Worm (Caenorhabditis elegans) whole organism, L2 larva: ENCODE measurements around the gene act-3.

Experiments used
- aly-2 ChIP-seq: fragments of 150-350 bp; optimal IDR thresholded peaks from 2 replicates; lab custom pipeline; 2014; ENCODE audit warnings: missing biosample characterization, missing genetic modification characterization
- ama-1 ChIP-seq: fragments of 150-350 bp; optimal IDR thresholded peaks from 2 replicates; lab custom pipeline; 2018; ENCODE audit warnings: inconsistent platforms
- ceh-82 ChIP-seq: fragments of 150-350 bp; optimal IDR thresholded peaks from 2 replicates; lab custom pipeline; 2014; ENCODE audit warnings: missing biosample characterization, missing genetic modification characterization
- egl-27 ChIP-seq: sonication (generic microtip); optimal IDR thresholded peaks from 3 replicates; lab custom pipeline; 2017; ENCODE audit warnings: missing biosample characterization, missing genetic modification reagents, missing genetic modification characterization
- nhr-129 ChIP-seq: fragments of 150-350 bp; optimal IDR thresholded peaks from 2 replicates; lab custom pipeline; 2014; ENCODE audit warnings: missing biosample characterization, missing genetic modification characterization
- nhr-237 ChIP-seq: fragments of 150-350 bp; optimal IDR thresholded peaks from 2 replicates; lab custom pipeline; 2014; ENCODE audit warnings: missing biosample characterization, missing genetic modification characterization
- nhr-25 ChIP-seq: fragments of 150-350 bp; sonication (generic microtip); optimal IDR thresholded peaks from 3 replicates; lab custom pipeline; 2014; ENCODE audit warnings: missing biosample characterization, missing genetic modification characterization
- peb-1 ChIP-seq: fragments of 150-350 bp; optimal IDR thresholded peaks from 2 replicates; lab custom pipeline; 2014; ENCODE audit warnings: missing biosample characterization, missing genetic modification characterization
- sem-4 ChIP-seq: fragments of 150-350 bp; optimal IDR thresholded peaks from 2 replicates; lab custom pipeline; 2014; ENCODE audit warnings: missing biosample characterization, missing genetic modification reagents, missing genetic modification characterization
- sma-9 ChIP-seq, 2 experiments: fragments of 150-350 bp in 1 of 2; sonication (generic microtip) in 1 of 2; optimal IDR thresholded peaks; 2 replicates each; lab custom pipeline; 2014 to 2016; ENCODE audit warnings: missing genetic modification characterization in 2 of 2, mild to moderate bottlenecking in 1 of 2, missing biosample characterization in 1 of 2, missing compliant biosample characterization in 1 of 2, missing genetic modification reagents in 1 of 2, moderate library complexity in 1 of 2
- snpc-4 ChIP-seq: fragments of 150-350 bp; optimal IDR thresholded peaks from 2 replicates; lab custom pipeline; 2014; ENCODE audit warnings: missing biosample characterization, missing genetic modification characterization
- unc-55 ChIP-seq: fragments of 150-350 bp; sonication (generic microtip); optimal IDR thresholded peaks from 3 replicates; lab custom pipeline; 2014; ENCODE audit warnings: missing biosample characterization, missing genetic modification reagents, missing genetic modification characterization
- unc-62 ChIP-seq: fragments of 150-350 bp; optimal IDR thresholded peaks from 2 replicates; lab custom pipeline; 2014; ENCODE audit warnings: missing biosample characterization, missing genetic modification reagents, missing genetic modification characterization

DNA sequence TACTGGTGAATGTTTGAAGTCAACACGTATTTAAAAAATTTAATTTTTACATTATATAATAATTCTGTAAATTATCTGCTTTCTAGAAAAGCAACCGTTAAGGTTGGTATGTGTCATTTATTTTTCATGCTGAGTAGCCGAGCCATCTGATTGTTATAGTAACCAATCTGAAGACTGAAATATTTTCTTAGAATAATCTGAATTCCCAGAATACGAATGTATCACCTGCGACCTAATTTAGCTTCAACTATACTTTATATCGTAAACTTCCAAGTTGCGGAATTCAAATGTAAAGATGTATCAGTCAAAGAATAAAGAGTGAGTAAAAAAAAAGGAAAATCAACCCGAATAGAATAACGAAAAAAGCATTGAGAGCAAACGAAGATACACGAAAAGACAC lies 41.1 kb downstream of the act-3 start:
- TF ChIP-seq nhr-237 (no peak), sem-4 (tag; lab: Kevin White, UChicago) (no peak), egl-27 (tag; lab: Kevin White, UChicago) (no peak), aly-2 (tag; lab: Kevin White, UChicago) (no peak), unc-55 (GFP tag; lab: Kevin White, UChicago) (no peak), ama-1 (lab: Kevin White, UChicago) (no peak), ceh-82 (tag; lab: Kevin White, UChicago) (no peak), unc-62 (GFP tag; lab: Kevin White, UChicago) (no peak), nhr-129 (no peak), nhr-25 (no peak), snpc-4 (no peak), sma-9 (GFP tag; optimal IDR thresholded peaks at IDR 0.05; lab: Kevin White, UChicago) (no peak), sma-9 (tag; optimal IDR thresholded peaks at IDR 0.05; lab: Kevin White, UChicago) (no peak), peb-1 (tag; lab: Kevin White, UChicago) (no peak)
